Worm (Caenorhabditis elegans) whole organism, L1 larva: Measurements from ENCODE around the gene F53C11.4.

Experiments used
- C16A3.4 ChIP-seq: fragments of 150-350 bp; optimal IDR thresholded peaks from 2 replicates; lab custom pipeline; 2014; ENCODE audit warnings: missing biosample characterization, missing genetic modification characterization
- C34B4.2 ChIP-seq: sonication (generic microtip); optimal IDR thresholded peaks from 2 replicates; lab custom pipeline; 2017; ENCODE audit warnings: mild to moderate bottlenecking, missing genetic modification characterization, missing compliant biosample characterization
- Y116A8C.19 ChIP-seq: sonication (generic microtip); optimal IDR thresholded peaks from 2 replicates; lab custom pipeline; 2016; ENCODE audit warnings: missing compliant biosample characterization, missing genetic modification characterization, borderline replicate concordance
- aha-1 ChIP-seq: fragments of 150-350 bp; optimal IDR thresholded peaks from 2 replicates; lab custom pipeline; 2014; ENCODE audit warnings: missing biosample characterization, missing genetic modification characterization
- alr-1 ChIP-seq: fragments of 200-800 bp; sonication (Bioruptor generic); optimal IDR thresholded peaks from 2 replicates; lab custom pipeline; 2018; ENCODE audit warnings: borderline replicate concordance, mild to moderate bottlenecking, missing genetic modification characterization, missing compliant biosample characterization
- aly-2 ChIP-seq: fragments of 150-350 bp; optimal IDR thresholded peaks from 2 replicates; lab custom pipeline; 2014; ENCODE audit warnings: missing biosample characterization, missing genetic modification characterization
- blmp-1 ChIP-seq: fragments of 150-350 bp; optimal IDR thresholded peaks from 2 replicates; lab custom pipeline; 2014; ENCODE audit warnings: missing biosample characterization, missing genetic modification characterization
- ceh-63 ChIP-seq: fragments of 200-800 bp; sonication (Bioruptor generic); optimal IDR thresholded peaks from 2 replicates; lab custom pipeline; 2018; ENCODE audit warnings: mild to moderate bottlenecking, missing genetic modification characterization, missing compliant biosample characterization
- ceh-8 ChIP-seq: fragments of 200-800 bp; sonication (Bioruptor generic); optimal IDR thresholded peaks from 2 replicates; lab custom pipeline; 2018; ENCODE audit warnings: mild to moderate bottlenecking, missing genetic modification characterization, moderate library complexity, missing compliant biosample characterization
- ceh-82 ChIP-seq, 3 experiments: fragments of 150-350 bp in 1 of 3; sonication (generic microtip) in 2 of 3; optimal IDR thresholded peaks; 2 replicates each; lab custom pipeline; 2014 to 2017; ENCODE audit warnings: missing biosample characterization in 3 of 3, missing genetic modification characterization in 3 of 3
- ceh-88 ChIP-seq: fragments of 200-800 bp; sonication (Bioruptor generic); IDR thresholded peaks from 2 replicates; pipeline ENCODE4 v1.3.6; 2022; ENCODE audit warnings: missing genetic modification characterization, missing compliant biosample characterization
- ceh-90 ChIP-seq: sonication (generic microtip); optimal IDR thresholded peaks from 2 replicates; lab custom pipeline; 2016; ENCODE audit warnings: missing genetic modification characterization, missing compliant biosample characterization
- ces-1 ChIP-seq: fragments of 150-350 bp; optimal IDR thresholded peaks from 2 replicates; lab custom pipeline; 2014; ENCODE audit warnings: missing biosample characterization, missing genetic modification reagents, missing genetic modification characterization
- dpl-1 ChIP-seq, 3 experiments: fragments of 150-350 bp in 2 of 3; sonication (generic microtip) in 1 of 3; optimal IDR thresholded peaks; 2 replicates each; lab custom pipeline; 2014 to 2017; ENCODE audit warnings: missing biosample characterization in 3 of 3, missing genetic modification characterization in 3 of 3, missing genetic modification reagents in 3 of 3
- dsc-1 ChIP-seq: sonication (generic microtip); optimal IDR thresholded peaks from 2 replicates; lab custom pipeline; 2016; ENCODE audit warnings: mild to moderate bottlenecking, missing genetic modification characterization, missing compliant biosample characterization
- efl-3 ChIP-seq: fragments of 200-800 bp; sonication (Bioruptor generic); optimal IDR thresholded peaks from 2 replicates; lab custom pipeline; 2018; ENCODE audit warnings: mild to moderate bottlenecking, missing genetic modification characterization, missing compliant biosample characterization
- elt-3 ChIP-seq, 6 experiments: fragments of 150-350 bp in 1 of 6; sonication (generic microtip); optimal IDR thresholded peaks; 2 replicates each; lab custom pipeline; 2017 to 2018; ENCODE audit warnings: missing biosample characterization in 6 of 6, missing genetic modification characterization in 6 of 6, inconsistent platforms in 1 of 6
- fkh-10 ChIP-seq: sonication (generic microtip); optimal IDR thresholded peaks from 2 replicates; lab custom pipeline; 2017; ENCODE audit warnings: missing biosample characterization, missing genetic modification reagents, missing genetic modification characterization
- fkh-8 ChIP-seq: sonication (generic microtip); optimal IDR thresholded peaks from 2 replicates; lab custom pipeline; 2016; ENCODE audit warnings: mild to moderate bottlenecking, missing genetic modification characterization, missing compliant biosample characterization
- grh-1 ChIP-seq: fragments of 200-800 bp; sonication (Bioruptor generic); IDR thresholded peaks from 2 replicates; pipeline ENCODE4 v1.3.6; 2022; ENCODE audit warnings: missing genetic modification reagents, missing genetic modification characterization, missing compliant biosample characterization
- hlh-4 ChIP-seq: sonication (generic microtip); optimal IDR thresholded peaks from 2 replicates; lab custom pipeline; 2016; ENCODE audit warnings: mild to moderate bottlenecking, missing genetic modification characterization, missing compliant biosample characterization
- isw-1 ChIP-seq: fragments of 200-800 bp; sonication (Bioruptor generic); IDR thresholded peaks from 2 replicates; pipeline ENCODE4 v1.3.6; 2022; ENCODE audit warnings: missing genetic modification characterization, missing compliant biosample characterization
- lin-14 ChIP-seq: fragments of 200-800 bp; sonication (Bioruptor generic); optimal IDR thresholded peaks from 2 replicates; lab custom pipeline; 2018; ENCODE audit warnings: mild to moderate bottlenecking, missing genetic modification characterization, moderate library complexity, missing compliant biosample characterization
- lin-15B ChIP-seq: fragments of 150-350 bp; sonication (generic microtip); optimal IDR thresholded peaks from 3 replicates; lab custom pipeline; 2014; ENCODE audit warnings: missing biosample characterization, missing genetic modification characterization
- lin-35 ChIP-seq, 2 experiments: fragments of 150-350 bp; optimal IDR thresholded peaks; 2 replicates each; lab custom pipeline; 2014; ENCODE audit warnings: missing biosample characterization in 2 of 2, missing genetic modification characterization in 2 of 2, missing genetic modification reagents in 2 of 2
- lsy-2 ChIP-seq, 2 experiments: fragments of 150-350 bp; optimal IDR thresholded peaks; 2 replicates each; lab custom pipeline; 2014; ENCODE audit warnings: missing biosample characterization in 2 of 2, missing genetic modification characterization in 2 of 2
- mdl-1 ChIP-seq, 2 experiments: fragments of 150-350 bp; optimal IDR thresholded peaks; 2 replicates each; lab custom pipeline; 2014 to 2017; ENCODE audit warnings: missing biosample characterization in 2 of 2, missing genetic modification characterization in 2 of 2, inconsistent platforms in 1 of 2
- nhr-11 ChIP-seq: fragments of 150-350 bp; optimal IDR thresholded peaks from 2 replicates; lab custom pipeline; 2014; ENCODE audit warnings: missing biosample characterization, missing genetic modification characterization
- nhr-12 ChIP-seq: sonication (generic microtip); optimal IDR thresholded peaks from 2 replicates; lab custom pipeline; 2017; ENCODE audit warnings: missing biosample characterization, missing genetic modification characterization
- nhr-19 ChIP-seq: fragments of 200-800 bp; sonication (Bioruptor generic); conservative IDR thresholded peaks from 2 replicates; pipeline ENCODE4 v1.3.6; 2022; ENCODE audit warnings: missing genetic modification characterization, missing compliant biosample characterization
- nhr-237 ChIP-seq: fragments of 150-350 bp; optimal IDR thresholded peaks from 2 replicates; lab custom pipeline; 2014; ENCODE audit warnings: missing biosample characterization, missing genetic modification characterization
- nhr-28 ChIP-seq: fragments of 150-350 bp; optimal IDR thresholded peaks from 2 replicates; lab custom pipeline; 2014; ENCODE audit warnings: missing biosample characterization, missing genetic modification characterization
- nhr-47 ChIP-seq: sonication (generic microtip); optimal IDR thresholded peaks from 2 replicates; lab custom pipeline; 2016; ENCODE audit warnings: mild to moderate bottlenecking, missing genetic modification characterization, moderate library complexity, missing compliant biosample characterization
- nhr-71 ChIP-seq: sonication (generic microtip); optimal IDR thresholded peaks from 2 replicates; lab custom pipeline; 2016; ENCODE audit warnings: mild to moderate bottlenecking, missing genetic modification characterization, moderate library complexity, missing compliant biosample characterization
- nhr-77 ChIP-seq: fragments of 150-350 bp; optimal IDR thresholded peaks from 2 replicates; lab custom pipeline; 2014; ENCODE audit warnings: missing biosample characterization, missing genetic modification characterization
- nhr-84 ChIP-seq: sonication (generic microtip); optimal IDR thresholded peaks from 2 replicates; lab custom pipeline; 2017; ENCODE audit warnings: missing biosample characterization, missing genetic modification characterization
- nhr-90 ChIP-seq: sonication (generic microtip); optimal IDR thresholded peaks from 2 replicates; lab custom pipeline; 2016; ENCODE audit warnings: mild to moderate bottlenecking, missing genetic modification characterization, missing compliant biosample characterization; ENCODE audit not compliant: poor library complexity
- pax-3 ChIP-seq: fragments of 200-800 bp; sonication (Bioruptor generic); optimal IDR thresholded peaks from 2 replicates; lab custom pipeline; 2018; ENCODE audit warnings: mild to moderate bottlenecking, missing genetic modification characterization, moderate library complexity, missing compliant biosample characterization
- skn-1 ChIP-seq: fragments of 150-350 bp; optimal IDR thresholded peaks from 2 replicates; lab custom pipeline; 2014; ENCODE audit warnings: missing biosample characterization, missing genetic modification characterization
- sptf-1 ChIP-seq: fragments of 150-350 bp; optimal IDR thresholded peaks from 2 replicates; lab custom pipeline; 2014; ENCODE audit warnings: missing biosample characterization, missing genetic modification characterization
- sup-37 ChIP-seq: fragments of 200-800 bp; sonication (Bioruptor generic); optimal IDR thresholded peaks from 2 replicates; lab custom pipeline; 2018; ENCODE audit warnings: mild to moderate bottlenecking, missing genetic modification characterization, missing compliant biosample characterization
- swsn-7 ChIP-seq: sonication (generic microtip); optimal IDR thresholded peaks from 2 replicates; lab custom pipeline; 2016; ENCODE audit warnings: missing genetic modification characterization, missing compliant biosample characterization
- tbx-2 ChIP-seq: sonication (generic microtip); optimal IDR thresholded peaks from 2 replicates; lab custom pipeline; 2016; ENCODE audit warnings: missing genetic modification characterization, missing compliant biosample characterization
- unc-130 ChIP-seq: fragments of 150-350 bp; optimal IDR thresholded peaks from 2 replicates; lab custom pipeline; 2017; ENCODE audit warnings: missing biosample characterization, missing genetic modification characterization, inconsistent platforms
- unc-30 ChIP-seq: sonication (generic microtip); optimal IDR thresholded peaks from 2 replicates; lab custom pipeline; 2017; ENCODE audit warnings: missing biosample characterization, missing genetic modification characterization
- unc-86 ChIP-seq: sonication (generic microtip); optimal IDR thresholded peaks from 2 replicates; lab custom pipeline; 2016; ENCODE audit warnings: missing genetic modification characterization, missing compliant biosample characterization
- unc-98 ChIP-seq: fragments of 200-800 bp; sonication (Bioruptor generic); IDR thresholded peaks from 2 replicates; pipeline ENCODE4 v1.3.6; 2022; ENCODE audit warnings: missing genetic modification characterization, missing compliant biosample characterization
- xbp-1 ChIP-seq: sonication (generic microtip); optimal IDR thresholded peaks from 2 replicates; lab custom pipeline; 2016; ENCODE audit warnings: missing genetic modification characterization, missing compliant biosample characterization
- zag-1 ChIP-seq: fragments of 150-350 bp; optimal IDR thresholded peaks from 2 replicates; lab custom pipeline; 2014; ENCODE audit warnings: missing biosample characterization, missing genetic modification characterization
- ztf-11 ChIP-seq, 2 experiments: sonication (generic microtip); optimal IDR thresholded peaks; 2 replicates each; lab custom pipeline; 2016 to 2017; ENCODE audit warnings: missing genetic modification characterization in 2 of 2, missing biosample characterization in 1 of 2, missing compliant biosample characterization in 1 of 2
- ztf-4 ChIP-seq: fragments of 150-350 bp; optimal IDR thresholded peaks from 2 replicates; lab custom pipeline; 2014; ENCODE audit warnings: missing biosample characterization, missing genetic modification characterization

Gene F53C11.4

ce11 chrV:13787948-13788681, 963 bp upstream of the F53C11.4 start (continued):
- no peak for TF ChIP-seq nhr-77 (tag; lab: Kevin White, UChicago)
- peak; percentile 44 for TF ChIP-seq nhr-47 (tag; lab: Kevin White, UChicago)
- peak; percentile 81 for TF ChIP-seq grh-1
- TF ChIP-seq tbx-2 (tag; lab: Kevin White, UChicago) = no peak
- no peak for TF ChIP-seq fkh-8 (tag; lab: Kevin White, UChicago)
- no peak for TF ChIP-seq unc-98
- no peak for TF ChIP-seq ceh-90 (tag; lab: Kevin White, UChicago)
- TF ChIP-seq nhr-84 (tag; lab: Kevin White, UChicago) = no peak
- no peak for TF ChIP-seq dsc-1 (tag; lab: Kevin White, UChicago)
- no peak for TF ChIP-seq alr-1 (tag; lab: Kevin White, UChicago)
- peak; percentile 57 for TF ChIP-seq ztf-4 (tag; lab: Kevin White, UChicago)
- peak; percentile 53 for TF ChIP-seq blmp-1 (tag; lab: Kevin White, UChicago)
- no peak for TF ChIP-seq nhr-28 (tag; lab: Kevin White, UChicago)
- no peak for TF ChIP-seq sptf-1
- TF ChIP-seq unc-130 (tag; lab: Kevin White, UChicago) = peak; percentile 24
- no peak for TF ChIP-seq ces-1
- TF ChIP-seq nhr-90 (tag; lab: Kevin White, UChicago) = peak; percentile 51
- no peak for TF ChIP-seq ceh-88 (GFP tag; lab: Robert Waterston, UW)
- TF ChIP-seq lsy-2 (tag; optimal IDR thresholded peaks at IDR 0.05; lab: Kevin White, UChicago) = peak in 1 of 2 experiments; percentile 57
- no peak for TF ChIP-seq ceh-63
- no peak for TF ChIP-seq aha-1 (tag; lab: Kevin White, UChicago)
- no peak for TF ChIP-seq isw-1
- TF ChIP-seq nhr-12 = no peak
- no peak for TF ChIP-seq ztf-11 (tag; optimal IDR thresholded peaks at IDR 0.05; lab: Kevin White, UChicago)
- TF ChIP-seq ceh-82 (tag; optimal IDR thresholded peaks at IDR 0.05; lab: Kevin White, UChicago) = peak in 1 of 3 experiments; percentile 2
- no peak for TF ChIP-seq ceh-8 (GFP tag; lab: Kevin White, UChicago)
- TF ChIP-seq pax-3 (tag; lab: Kevin White, UChicago) = no peak
- no peak for TF ChIP-seq C34B4.2 (tag; lab: Kevin White, UChicago)
- no peak for TF ChIP-seq swsn-7
- TF ChIP-seq lin-15B (tag; lab: Kevin White, UChicago) = no peak
- TF ChIP-seq dpl-1 (GFP tag; optimal IDR thresholded peaks at IDR 0.05; lab: Kevin White, UChicago) = peak in 1 of 3 experiments; percentile 48
- no peak for TF ChIP-seq unc-30 (tag; lab: Kevin White, UChicago)
- TF ChIP-seq elt-3 (tag; optimal IDR thresholded peaks at IDR 0.05; lab: Kevin White, UChicago) = peak in 1 of 6 experiments; percentile 15
- TF ChIP-seq hlh-4 (tag; lab: Kevin White, UChicago) = no peak
- TF ChIP-seq nhr-19 (GFP tag; lab: Robert Waterston, UW) = peak; percentile 69
- TF ChIP-seq zag-1 (tag; lab: Kevin White, UChicago) = no peak
- TF ChIP-seq lin-14 = peak; percentile 75
- TF ChIP-seq sup-37 (GFP tag; lab: Kevin White, UChicago) = no peak
- TF ChIP-seq nhr-11 (tag; lab: Kevin White, UChicago) = no peak
- no peak for TF ChIP-seq xbp-1 (tag; lab: Kevin White, UChicago)
- peak; percentile 80 for TF ChIP-seq nhr-71 (tag; lab: Kevin White, UChicago)
- no peak for TF ChIP-seq nhr-237 (tag; lab: Kevin White, UChicago)
- no peak for TF ChIP-seq aly-2 (tag; lab: Kevin White, UChicago)
- TF ChIP-seq efl-3 = no peak
- TF ChIP-seq fkh-10 = no peak
- peak in 1 of 2 experiments; percentile 3 for TF ChIP-seq mdl-1 (tag; optimal IDR thresholded peaks at IDR 0.05; lab: Kevin White, UChicago)
- TF ChIP-seq Y116A8C.19 (tag; lab: Kevin White, UChicago) = no peak
- TF ChIP-seq C16A3.4 (tag; lab: Kevin White, UChicago) = peak; percentile 26
- no peak for TF ChIP-seq skn-1 (tag; lab: Kevin White, UChicago)
- TF ChIP-seq unc-86 (tag; lab: Kevin White, UChicago) = no peak
- TF ChIP-seq lin-35 (GFP tag; optimal IDR thresholded peaks at IDR 0.05; lab: Kevin White, UChicago) = peak in 1 of 2 experiments; percentile 34
